Fruit fly (Drosophila melanogaster) whole organism, embryonic: ENCODE measurements around the gene Tsc1.

Source experiments
- Asciz ChIP-seq: fragments of 200-800 bp; sonication (Bioruptor generic); optimal IDR thresholded peaks from 2 replicates; lab custom pipeline; 2017; ENCODE audit warnings: missing biosample characterization, mild to moderate bottlenecking, missing genetic modification characterization, missing genetic modification reagents
- CG10209 ChIP-seq: fragments of 200-800 bp; sonication (Bioruptor generic); optimal IDR thresholded peaks from 3 replicates; lab custom pipeline; 2017; ENCODE audit warnings: missing biosample characterization, mild to moderate bottlenecking, missing genetic modification characterization, missing genetic modification reagents
- CG10274 ChIP-seq: fragments of 200-800 bp; sonication (Bioruptor generic); optimal IDR thresholded peaks from 3 replicates; lab custom pipeline; 2017; ENCODE audit warnings: missing biosample characterization, mild to moderate bottlenecking, missing genetic modification characterization
- CG11085 ChIP-seq: fragments of 200-800 bp; sonication (Bioruptor generic); IDR thresholded peaks from 2 replicates; pipeline ENCODE4 v1.3.6; 2022; ENCODE audit warnings: missing biosample characterization, missing genetic modification characterization
- CG11093 ChIP-seq: fragments of 200-800 bp; sonication (Bioruptor generic); IDR thresholded peaks from 3 replicates; pipeline ENCODE4 v1.3.6; 2022; ENCODE audit warnings: missing biosample characterization, missing genetic modification characterization
- CG12236 ChIP-seq: fragments of 200-800 bp; sonication (Bioruptor generic); optimal IDR thresholded peaks from 2 replicates; lab custom pipeline; 2016; ENCODE audit warnings: missing biosample characterization, missing genetic modification characterization
- CG2120 ChIP-seq: fragments of 200-800 bp; sonication (Bioruptor generic); optimal IDR thresholded peaks from 3 replicates; lab custom pipeline; 2016; ENCODE audit warnings: missing biosample characterization, missing genetic modification characterization
- CG32772 ChIP-seq: fragments of 200-800 bp; sonication (Bioruptor generic); IDR thresholded peaks from 2 replicates; pipeline ENCODE4 v1.3.6; 2022; ENCODE audit warnings: missing biosample characterization, missing genetic modification characterization
- CG34376 ChIP-seq: fragments of 200-800 bp; sonication (Bioruptor generic); optimal IDR thresholded peaks from 2 replicates; lab custom pipeline; 2018; ENCODE audit warnings: missing biosample characterization, mild to moderate bottlenecking, missing genetic modification characterization
- CG34422 ChIP-seq: fragments of 200-800 bp; sonication (Bioruptor generic); IDR thresholded peaks from 3 replicates; pipeline ENCODE4 v1.3.6; 2022; ENCODE audit warnings: missing biosample characterization, missing genetic modification characterization
- CG3847 ChIP-seq: fragments of 200-800 bp; sonication (Bioruptor generic); IDR thresholded peaks from 2 replicates; pipeline ENCODE4 v1.3.6; 2022; ENCODE audit warnings: missing biosample characterization, missing genetic modification characterization
- CG4328 ChIP-seq: fragments of 200-800 bp; sonication (Bioruptor generic); optimal IDR thresholded peaks from 3 replicates; lab custom pipeline; 2017; ENCODE audit warnings: missing biosample characterization, missing genetic modification reagents, missing genetic modification characterization
- CG4404 ChIP-seq: fragments of 200-800 bp; sonication (Bioruptor generic); IDR thresholded peaks from 2 replicates; pipeline ENCODE4 v1.3.6; 2022; ENCODE audit warnings: missing biosample characterization, missing genetic modification characterization
- CG5953 ChIP-seq: fragments of 200-800 bp; sonication (Bioruptor generic); IDR thresholded peaks from 2 replicates; pipeline ENCODE4 v1.3.6; 2022; ENCODE audit warnings: missing biosample characterization, missing genetic modification characterization
- CG6175 ChIP-seq: fragments of 200-800 bp; sonication (Bioruptor generic); IDR thresholded peaks from 3 replicates; pipeline ENCODE4 v1.3.6; 2022; ENCODE audit warnings: missing biosample characterization, missing genetic modification characterization
- CG6791 ChIP-seq: fragments of 200-800 bp; sonication (Bioruptor generic); IDR thresholded peaks from 3 replicates; pipeline ENCODE4 v1.3.6; 2022; ENCODE audit warnings: missing biosample characterization, missing genetic modification characterization; ENCODE audit not compliant: partially characterized antibody
- CG7839 ChIP-seq: fragments of 200-800 bp; sonication (Bioruptor generic); optimal IDR thresholded peaks from 3 replicates; lab custom pipeline; 2018; ENCODE audit warnings: missing biosample characterization, mild to moderate bottlenecking, missing genetic modification characterization, moderate library complexity
- CG9609 ChIP-seq: fragments of 200-800 bp; sonication (Bioruptor generic); optimal IDR thresholded peaks from 3 replicates; lab custom pipeline; 2016; ENCODE audit warnings: missing biosample characterization, missing genetic modification characterization
- CoRest ChIP-seq: fragments of 200-800 bp; sonication (Bioruptor generic); optimal IDR thresholded peaks from 3 replicates; lab custom pipeline; 2018; ENCODE audit warnings: missing biosample characterization, mild to moderate bottlenecking, missing genetic modification characterization, moderate library complexity
- D19B ChIP-seq: fragments of 200-800 bp; sonication (Bioruptor generic); optimal IDR thresholded peaks from 2 replicates; lab custom pipeline; 2017; ENCODE audit warnings: missing biosample characterization, mild to moderate bottlenecking, missing genetic modification characterization
- Dek ChIP-seq: fragments of 200-800 bp; sonication (Bioruptor generic); optimal IDR thresholded peaks from 3 replicates; lab custom pipeline; 2019; ENCODE audit warnings: missing biosample characterization, mild to moderate bottlenecking, missing genetic modification characterization, moderate library complexity
- GATAe ChIP-seq: fragments of 200-800 bp; sonication (Bioruptor generic); conservative IDR thresholded peaks from 2 replicates; pipeline ENCODE4 v1.3.6; 2022; ENCODE audit warnings: missing biosample characterization, missing genetic modification characterization
- Gug ChIP-seq: fragments of 200-800 bp; sonication (Bioruptor generic); IDR thresholded peaks from 4 replicates; pipeline ENCODE4 v1.3.6; 2022; ENCODE audit warnings: missing biosample characterization, missing genetic modification characterization
- H15 ChIP-seq: fragments of 200-800 bp; sonication (Bioruptor generic); IDR thresholded peaks from 3 replicates; pipeline ENCODE4 v1.3.6; 2022; ENCODE audit warnings: missing biosample characterization, missing genetic modification characterization
- HLH54F ChIP-seq: fragments of 200-800 bp; sonication (Bioruptor generic); optimal IDR thresholded peaks from 3 replicates; lab custom pipeline; 2016; ENCODE audit warnings: missing biosample characterization, missing genetic modification characterization
- Mes4 ChIP-seq: fragments of 200-800 bp; sonication (Bioruptor generic); optimal IDR thresholded peaks from 2 replicates; lab custom pipeline; 2016; ENCODE audit warnings: missing biosample characterization, missing genetic modification characterization
- NFAT ChIP-seq: fragments of 200-800 bp; sonication (Bioruptor generic); IDR thresholded peaks from 2 replicates; pipeline ENCODE4 v1.3.6; 2022; ENCODE audit warnings: missing biosample characterization, missing genetic modification characterization
- Nf-YB ChIP-seq: fragments of 200-800 bp; sonication (Bioruptor generic); optimal IDR thresholded peaks from 3 replicates; lab custom pipeline; 2019; ENCODE audit warnings: missing biosample characterization, mild to moderate bottlenecking, missing genetic modification characterization, moderate library complexity
- Rfx ChIP-seq: fragments of 200-800 bp; sonication (Bioruptor generic); IDR thresholded peaks from 2 replicates; pipeline ENCODE4 v1.3.6; 2022; ENCODE audit warnings: missing biosample characterization, missing genetic modification characterization
- Vsx1 ChIP-seq: fragments of 200-800 bp; sonication (Bioruptor generic); optimal IDR thresholded peaks from 2 replicates; lab custom pipeline; 2017; ENCODE audit warnings: missing biosample characterization, mild to moderate bottlenecking, missing genetic modification characterization, missing genetic modification reagents
- al ChIP-seq: fragments of 200-800 bp; sonication (Bioruptor generic); IDR thresholded peaks from 2 replicates; pipeline ENCODE4 v1.3.6; 2022; ENCODE audit warnings: missing biosample characterization, missing genetic modification characterization
- bcd ChIP-seq: fragments of 200-800 bp; sonication (Bioruptor generic); optimal IDR thresholded peaks from 2 replicates; lab custom pipeline; 2017; ENCODE audit warnings: missing biosample characterization, mild to moderate bottlenecking, missing genetic modification characterization
- bowl ChIP-seq: fragments of 200-800 bp; sonication (Bioruptor generic); IDR thresholded peaks from 2 replicates; pipeline ENCODE4 v1.3.6; 2022; ENCODE audit warnings: missing biosample characterization, missing genetic modification characterization
- caup ChIP-seq: fragments of 200-800 bp; sonication (Bioruptor generic); optimal IDR thresholded peaks from 3 replicates; lab custom pipeline; 2017; ENCODE audit warnings: missing biosample characterization, mild to moderate bottlenecking, missing genetic modification characterization, moderate library complexity; ENCODE audit not compliant: severe bottlenecking
- danr ChIP-seq: fragments of 200-800 bp; sonication (Bioruptor generic); IDR thresholded peaks from 2 replicates; pipeline ENCODE4 v1.3.6; 2022; ENCODE audit warnings: missing biosample characterization, missing genetic modification characterization
- dati ChIP-seq: fragments of 200-800 bp; sonication (Bioruptor generic); IDR thresholded peaks from 2 replicates; pipeline ENCODE4 v1.3.6; 2022; ENCODE audit warnings: missing biosample characterization, missing genetic modification characterization
- dpn ChIP-seq, 2 experiments: fragments of 200-800 bp; sonication (Bioruptor generic); optimal IDR thresholded peaks; 3 replicates each; lab custom pipeline; 2016; ENCODE audit warnings: missing biosample characterization in 2 of 2, missing genetic modification characterization in 2 of 2
- emc ChIP-seq: fragments of 200-800 bp; sonication (Bioruptor generic); optimal IDR thresholded peaks from 2 replicates; lab custom pipeline; 2016; ENCODE audit warnings: missing biosample characterization, missing genetic modification characterization
- fd3F ChIP-seq: fragments of 200-800 bp; sonication (Bioruptor generic); optimal IDR thresholded peaks from 2 replicates; lab custom pipeline; 2018; ENCODE audit warnings: missing biosample characterization, mild to moderate bottlenecking, missing genetic modification characterization, moderate library complexity
- gem ChIP-seq: fragments of 200-800 bp; sonication (Bioruptor generic); optimal IDR thresholded peaks from 2 replicates; lab custom pipeline; 2019; ENCODE audit warnings: missing biosample characterization, mild to moderate bottlenecking, missing genetic modification characterization, moderate library complexity
- gro ChIP-seq: fragments of 200-800 bp; sonication (Bioruptor generic); optimal IDR thresholded peaks from 2 replicates; lab custom pipeline; 2016; ENCODE audit warnings: missing biosample characterization, missing genetic modification characterization
- hb ChIP-seq: fragments of 200-800 bp; sonication (Bioruptor generic); IDR thresholded peaks from 3 replicates; pipeline ENCODE4 v1.3.6; 2022; ENCODE audit warnings: missing biosample characterization, missing genetic modification characterization; ENCODE audit not compliant: partially characterized antibody
- kay ChIP-seq: fragments of 200-800 bp; sonication (Bioruptor generic); optimal IDR thresholded peaks from 2 replicates; lab custom pipeline; 2016; ENCODE audit warnings: missing biosample characterization, missing genetic modification characterization
- lmd ChIP-seq: fragments of 200-800 bp; sonication (Bioruptor generic); IDR thresholded peaks from 2 replicates; pipeline ENCODE4 v1.3.6; 2022; ENCODE audit warnings: missing biosample characterization, missing genetic modification characterization
- pfk ChIP-seq: fragments of 200-800 bp; sonication (Bioruptor generic); optimal IDR thresholded peaks from 2 replicates; lab custom pipeline; 2018; ENCODE audit warnings: missing biosample characterization, mild to moderate bottlenecking, missing genetic modification characterization, moderate library complexity
- sc ChIP-seq, 3 experiments: fragments of >200 bp in 2 of 3; fragments of 200-800 bp in 1 of 3; sonication (Bioruptor generic) in 1 of 3; optimal IDR thresholded peaks; 2 replicates in 2 of 3; 3 replicates in 1 of 3; lab custom pipeline; 2017; ENCODE audit warnings: mild to moderate bottlenecking in 1 of 3, missing biosample characterization in 1 of 3, missing genetic modification characterization in 1 of 3, missing genetic modification reagents in 1 of 3
- sna ChIP-seq: fragments of 200-800 bp; sonication (Bioruptor generic); IDR thresholded peaks from 2 replicates; pipeline ENCODE4 v1.3.6; 2022; ENCODE audit warnings: missing biosample characterization, missing genetic modification characterization; ENCODE audit not compliant: partially characterized antibody
- stc ChIP-seq: fragments of 200-800 bp; sonication (Bioruptor generic); IDR thresholded peaks from 2 replicates; pipeline ENCODE4 v1.3.6; 2022; ENCODE audit warnings: missing biosample characterization, missing genetic modification characterization
- tio ChIP-seq: fragments of 200-800 bp; sonication (Bioruptor generic); optimal IDR thresholded peaks from 2 replicates; lab custom pipeline; 2017; ENCODE audit warnings: missing biosample characterization, missing genetic modification characterization, inconsistent platforms
- tna ChIP-seq: fragments of 200-800 bp; sonication (Bioruptor generic); IDR thresholded peaks from 2 replicates; pipeline ENCODE4 v1.3.6; 2022; ENCODE audit warnings: missing biosample characterization, missing genetic modification characterization; ENCODE audit not compliant: partially characterized antibody
- zfh2 ChIP-seq: fragments of 200-800 bp; sonication (Bioruptor generic); optimal IDR thresholded peaks from 2 replicates; lab custom pipeline; 2016; ENCODE audit warnings: missing biosample characterization, missing genetic modification characterization

Tsc1 gene

DNA sequence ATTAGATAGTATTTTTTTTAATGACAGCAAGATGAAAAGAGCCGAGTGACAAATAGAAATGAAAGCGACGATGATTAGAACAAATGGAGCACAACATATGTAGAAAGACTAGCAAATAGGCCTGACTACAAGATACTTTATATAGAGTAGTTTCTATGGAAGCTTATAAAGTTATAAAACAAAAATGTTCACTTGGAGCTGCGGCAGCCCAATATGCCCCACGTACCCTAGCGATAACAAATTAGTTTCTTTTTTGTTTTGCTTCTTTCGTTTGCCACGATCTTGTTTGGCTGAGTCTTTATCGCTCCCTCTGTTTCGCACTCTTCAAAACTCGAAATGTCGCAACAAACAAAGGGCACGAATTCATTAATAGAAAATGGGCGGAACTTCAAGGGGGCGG is 29.4 kb upstream of the Tsc1 start (continued):
- TF ChIP-seq Dek, result peak; percentile 8
- TF ChIP-seq dati (GFP tag; lab: Robert Waterston, UW), result no peak
- no peak for TF ChIP-seq tio (GFP tag; lab: Kevin White, UChicago)
- TF ChIP-seq Mes4 (GFP tag; lab: Kevin White, UChicago), result no peak
- TF ChIP-seq CG10209 (GFP tag; lab: Kevin White, UChicago), result no peak
- TF ChIP-seq CG6175 (GFP tag; lab: Robert Waterston, UW), result no peak
- no peak for TF ChIP-seq CG6791 (GFP tag; lab: Robert Waterston, UW)
- no peak for TF ChIP-seq tna (GFP tag; lab: Robert Waterston, UW)
- TF ChIP-seq lmd (GFP tag; lab: Robert Waterston, UW), result peak; percentile 34; the same call in 1 of the 2 replicates
- no peak for TF ChIP-seq pfk (GFP tag; lab: Kevin White, UChicago)
- 0 out of 2 replicates have a peak, but pooled peaks have one; percentile 18 for TF ChIP-seq CG32772 (GFP tag; lab: Robert Waterston, UW)
- TF ChIP-seq CG34376 (GFP tag; lab: Kevin White, UChicago), result no peak
- no peak for TF ChIP-seq NFAT
- no peak for TF ChIP-seq bowl (GFP tag; lab: Robert Waterston, UW)
- TF ChIP-seq bcd (GFP tag; lab: Kevin White, UChicago), result no peak
- no peak for TF ChIP-seq danr (GFP tag; lab: Robert Waterston, UW)
- TF ChIP-seq CG2120 (GFP tag; lab: Kevin White, UChicago), result peak; percentile 56
- TF ChIP-seq kay (GFP tag; lab: Kevin White, UChicago), result peak; percentile 8
- TF ChIP-seq gem, result peak; percentile 43
- TF ChIP-seq CG5953 (GFP tag; lab: Robert Waterston, UW), result no peak
- no peak for TF ChIP-seq CG10274 (GFP tag; lab: Kevin White, UChicago)
- TF ChIP-seq sc (optimal IDR thresholded peaks at IDR 0.05; lab: Kevin White, UChicago), result no peak
- TF ChIP-seq sc (GFP tag; optimal IDR thresholded peaks at IDR 0.05; lab: Kevin White, UChicago), result no peak
- no peak for TF ChIP-seq CG12236
- TF ChIP-seq D19B, result peak; percentile 94
- TF ChIP-seq CG3847 (GFP tag; lab: Robert Waterston, UW), result 0 out of 2 replicates have a peak, but pooled peaks have one; percentile 22
- no peak for TF ChIP-seq CG4328 (GFP tag; lab: Kevin White, UChicago)
- TF ChIP-seq CG11093 (GFP tag; lab: Robert Waterston, UW), result no peak
- peak; percentile 15; the same call in 1 of the 2 replicates for TF ChIP-seq al (GFP tag; lab: Robert Waterston, UW)
- TF ChIP-seq Vsx1 (GFP tag; lab: Kevin White, UChicago), result no peak
- no peak for TF ChIP-seq GATAe
- peak; percentile 21 for TF ChIP-seq CoRest
- no peak for TF ChIP-seq emc (GFP tag; lab: Kevin White, UChicago)
- no peak for TF ChIP-seq stc (GFP tag; lab: Robert Waterston, UW)
- TF ChIP-seq CG4404, result no peak
- no peak for TF ChIP-seq CG11085 (GFP tag; lab: Robert Waterston, UW)
- TF ChIP-seq Asciz (GFP tag; lab: Kevin White, UChicago), result no peak
- TF ChIP-seq zfh2 (GFP tag; lab: Kevin White, UChicago), result peak; percentile 31
- TF ChIP-seq Nf-YB (GFP tag; lab: Kevin White, UChicago), result no peak
- peak; percentile 42 for TF ChIP-seq CG7839
- TF ChIP-seq hb (GFP tag; lab: Robert Waterston, UW), result no peak
- peak; percentile 6 for TF ChIP-seq HLH54F (GFP tag; lab: Kevin White, UChicago)
- TF ChIP-seq dpn (GFP tag; optimal IDR thresholded peaks at IDR 0.05; lab: Kevin White, UChicago), result peak in 1 of 2 experiments; percentile 15
- peak; percentile 60 for TF ChIP-seq Rfx (GFP tag; lab: Robert Waterston, UW)
- TF ChIP-seq caup, result no peak
- TF ChIP-seq fd3F, result no peak
- TF ChIP-seq H15 (GFP tag; lab: Robert Waterston, UW), result no peak
- TF ChIP-seq sna (GFP tag; lab: Robert Waterston, UW), result no peak
- peak; percentile 28; the same call in 1 of the 4 replicates for TF ChIP-seq Gug
- TF ChIP-seq gro (GFP tag; lab: Kevin White, UChicago), result peak; percentile 52
- TF ChIP-seq CG9609, result peak; percentile 3
- TF ChIP-seq CG34422 (GFP tag; lab: Robert Waterston, UW), result no peak
